Fruit fly (Drosophila melanogaster) whole organism, embryonic: Measurements from ENCODE around the gene CG1024.
A peak's percentile ranks its signal among the peaks of the same experiment; 100 is the strongest.

Experiments used
- Atf3 ChIP-seq: fragments of 200-800 bp; sonication (Bioruptor generic); optimal IDR thresholded peaks from 3 replicates; lab custom pipeline; 2016; ENCODE audit warnings: missing biosample characterization, missing genetic modification characterization
- B-H1 ChIP-seq: fragments of 200-800 bp; sonication (Bioruptor generic); IDR thresholded peaks from 3 replicates; pipeline ENCODE4 v1.3.6; 2022; ENCODE audit warnings: missing biosample characterization, missing genetic modification characterization
- BEAF-32 ChIP-seq: fragments of 200-800 bp; sonication (Bioruptor generic); optimal IDR thresholded peaks from 3 replicates; lab custom pipeline; 2017; ENCODE audit warnings: missing biosample characterization, missing genetic modification characterization, mild to moderate bottlenecking, moderate library complexity, missing genetic modification reagents
- C15 ChIP-seq: fragments of 200-800 bp; sonication (Bioruptor generic); IDR thresholded peaks from 3 replicates; pipeline ENCODE4 v1.3.6; 2022; ENCODE audit warnings: missing biosample characterization, missing genetic modification characterization
- CG11085 ChIP-seq: fragments of 200-800 bp; sonication (Bioruptor generic); IDR thresholded peaks from 2 replicates; pipeline ENCODE4 v1.3.6; 2022; ENCODE audit warnings: missing biosample characterization, missing genetic modification characterization
- CG11504 ChIP-seq: fragments of 200-800 bp; sonication (Bioruptor generic); optimal IDR thresholded peaks from 3 replicates; lab custom pipeline; 2019; ENCODE audit warnings: missing biosample characterization, mild to moderate bottlenecking, missing genetic modification characterization, moderate library complexity
- CG12769 ChIP-seq: fragments of 200-800 bp; sonication (Bioruptor generic); optimal IDR thresholded peaks from 2 replicates; lab custom pipeline; 2019; ENCODE audit warnings: missing biosample characterization, mild to moderate bottlenecking, missing genetic modification characterization, moderate library complexity
- CG13775 ChIP-seq: fragments of 200-800 bp; sonication (Bioruptor generic); optimal IDR thresholded peaks from 3 replicates; lab custom pipeline; 2017; ENCODE audit warnings: missing biosample characterization, mild to moderate bottlenecking, missing genetic modification characterization
- CG15073 ChIP-seq: fragments of 200-800 bp; sonication (Bioruptor generic); optimal IDR thresholded peaks from 2 replicates; lab custom pipeline; 2016; ENCODE audit warnings: missing biosample characterization, missing genetic modification characterization
- CG16815 ChIP-seq: fragments of 200-800 bp; sonication (Bioruptor generic); optimal IDR thresholded peaks from 3 replicates; lab custom pipeline; 2017; ENCODE audit warnings: missing biosample characterization, mild to moderate bottlenecking, missing genetic modification characterization
- CG16863 ChIP-seq: fragments of 200-800 bp; sonication (Bioruptor generic); optimal IDR thresholded peaks from 3 replicates; lab custom pipeline; 2016; ENCODE audit warnings: missing biosample characterization, missing genetic modification characterization
- CG17912 ChIP-seq: fragments of 200-800 bp; sonication (Bioruptor generic); optimal IDR thresholded peaks from 2 replicates; lab custom pipeline; 2018; ENCODE audit warnings: missing biosample characterization, mild to moderate bottlenecking, missing genetic modification characterization
- CG2889 ChIP-seq: fragments of 200-800 bp; sonication (Bioruptor generic); IDR thresholded peaks from 3 replicates; pipeline ENCODE4 v1.3.6; 2022; ENCODE audit warnings: missing biosample characterization, missing genetic modification characterization
- CG31365 ChIP-seq: fragments of 200-800 bp; sonication (Bioruptor generic); optimal IDR thresholded peaks from 2 replicates; lab custom pipeline; 2018; ENCODE audit warnings: missing biosample characterization, mild to moderate bottlenecking, missing genetic modification characterization
- CG34376 ChIP-seq: fragments of 200-800 bp; sonication (Bioruptor generic); optimal IDR thresholded peaks from 2 replicates; lab custom pipeline; 2018; ENCODE audit warnings: missing biosample characterization, mild to moderate bottlenecking, missing genetic modification characterization
- CG42726 ChIP-seq: fragments of 200-800 bp; sonication (Bioruptor generic); IDR thresholded peaks from 2 replicates; pipeline ENCODE4 v1.3.6; 2022; ENCODE audit warnings: missing biosample characterization, missing genetic modification characterization; ENCODE audit not compliant: partially characterized antibody
- CG4854 ChIP-seq: fragments of 200-800 bp; sonication (Bioruptor generic); optimal IDR thresholded peaks from 2 replicates; lab custom pipeline; 2016; ENCODE audit warnings: missing biosample characterization, missing genetic modification characterization, inconsistent platforms
- CG6654 ChIP-seq: fragments of 200-800 bp; sonication (Bioruptor generic); optimal IDR thresholded peaks from 2 replicates; lab custom pipeline; 2017; ENCODE audit warnings: missing biosample characterization, mild to moderate bottlenecking, missing genetic modification characterization
- CG6689 ChIP-seq: fragments of 200-800 bp; sonication (Bioruptor generic); IDR thresholded peaks from 2 replicates; pipeline ENCODE4 v1.3.6; 2022; ENCODE audit warnings: missing biosample characterization, missing genetic modification characterization
- CG6813 ChIP-seq: fragments of 200-800 bp; sonication (Bioruptor generic); optimal IDR thresholded peaks from 2 replicates; lab custom pipeline; 2017; ENCODE audit warnings: missing biosample characterization, missing genetic modification characterization, mild to moderate bottlenecking, moderate library complexity, missing genetic modification reagents
- CG7963 ChIP-seq: fragments of 200-800 bp; sonication (Bioruptor generic); IDR thresholded peaks from 3 replicates; pipeline ENCODE4 v1.3.6; 2022; ENCODE audit warnings: missing biosample characterization, missing genetic modification characterization; ENCODE audit not compliant: partially characterized antibody
- CG8478 ChIP-seq: fragments of >200 bp; optimal IDR thresholded peaks from 2 replicates; lab custom pipeline; 2018
- CG9797 ChIP-seq: fragments of 200-800 bp; sonication (Bioruptor generic); optimal IDR thresholded peaks from 3 replicates; lab custom pipeline; 2018; ENCODE audit warnings: missing biosample characterization, mild to moderate bottlenecking, missing genetic modification characterization
- CG9817 ChIP-seq: fragments of 200-800 bp; sonication (Bioruptor generic); optimal IDR thresholded peaks from 2 replicates; lab custom pipeline; 2018; ENCODE audit warnings: missing biosample characterization, mild to moderate bottlenecking, missing genetic modification characterization, moderate library complexity
- Dip3 ChIP-seq: fragments of 200-800 bp; sonication (Bioruptor generic); optimal IDR thresholded peaks from 3 replicates; lab custom pipeline; 2016; ENCODE audit warnings: missing biosample characterization, missing genetic modification characterization
- Eip74EF ChIP-seq, 2 experiments: fragments of 200-800 bp in 1 of 2; fragments of >200 bp in 1 of 2; sonication (Bioruptor generic) in 1 of 2; optimal IDR thresholded peaks; 2 replicates each; lab custom pipeline; 2017 to 2019; ENCODE audit warnings: missing biosample characterization in 2 of 2, missing genetic modification characterization in 2 of 2, mild to moderate bottlenecking in 1 of 2, moderate library complexity in 1 of 2
- H2.0 ChIP-seq: fragments of 200-800 bp; sonication (Bioruptor generic); IDR thresholded peaks from 2 replicates; pipeline ENCODE4 v1.3.6; 2022; ENCODE audit warnings: missing biosample characterization, missing genetic modification characterization
- HLH3B ChIP-seq: fragments of 200-800 bp; sonication (Bioruptor generic); IDR thresholded peaks from 2 replicates; pipeline ENCODE4 v1.3.6; 2022; ENCODE audit warnings: missing biosample characterization, missing genetic modification characterization
- HLH4C ChIP-seq: fragments of 200-800 bp; sonication (Bioruptor generic); IDR thresholded peaks from 3 replicates; pipeline ENCODE4 v1.3.6; 2022; ENCODE audit warnings: missing biosample characterization, missing genetic modification characterization; ENCODE audit not compliant: partially characterized antibody
- Hmx ChIP-seq: fragments of 200-800 bp; sonication (Bioruptor generic); optimal IDR thresholded peaks from 2 replicates; lab custom pipeline; 2016; ENCODE audit warnings: missing biosample characterization, missing genetic modification characterization
- Mrtf ChIP-seq: fragments of 200-800 bp; sonication (Bioruptor generic); IDR thresholded peaks from 3 replicates; pipeline ENCODE4 v1.3.6; 2022; ENCODE audit warnings: missing biosample characterization, missing genetic modification characterization
- Ravus ChIP-seq: fragments of 200-800 bp; sonication (Bioruptor generic); IDR thresholded peaks from 2 replicates; pipeline ENCODE4 v1.3.6; 2022; ENCODE audit warnings: missing biosample characterization, missing genetic modification characterization
- Sry-δ ChIP-seq: fragments of 200-800 bp; sonication (Bioruptor generic); optimal IDR thresholded peaks from 2 replicates; lab custom pipeline; 2016; ENCODE audit warnings: missing biosample characterization, missing genetic modification characterization
- Taf1 ChIP-seq: fragments of 200-800 bp; sonication (Bioruptor generic); IDR thresholded peaks from 2 replicates; pipeline ENCODE4 v1.3.6; 2022; ENCODE audit warnings: missing biosample characterization, missing genetic modification characterization
- Xrp1 ChIP-seq: fragments of 200-800 bp; sonication (Bioruptor generic); IDR thresholded peaks from 2 replicates; pipeline ENCODE4 v1.3.6; 2022; ENCODE audit warnings: missing biosample characterization, missing genetic modification characterization
- al ChIP-seq: fragments of 200-800 bp; sonication (Bioruptor generic); IDR thresholded peaks from 2 replicates; pipeline ENCODE4 v1.3.6; 2022; ENCODE audit warnings: missing biosample characterization, missing genetic modification characterization
- bbx ChIP-seq: fragments of 200-800 bp; sonication (Bioruptor generic); IDR thresholded peaks from 2 replicates; pipeline ENCODE4 v1.3.6; 2022; ENCODE audit warnings: missing biosample characterization, missing genetic modification characterization; ENCODE audit not compliant: partially characterized antibody
- chinmo ChIP-seq: fragments of 200-800 bp; sonication (Bioruptor generic); IDR thresholded peaks from 4 replicates; pipeline ENCODE4 v1.3.6; 2022; ENCODE audit warnings: missing biosample characterization, missing genetic modification characterization; ENCODE audit not compliant: partially characterized antibody
- dmrt99B ChIP-seq: fragments of 200-800 bp; sonication (Bioruptor generic); optimal IDR thresholded peaks from 2 replicates; lab custom pipeline; 2018; ENCODE audit warnings: missing biosample characterization, mild to moderate bottlenecking, missing genetic modification characterization, moderate library complexity
- en ChIP-seq: fragments of 200-800 bp; sonication (Bioruptor generic); optimal IDR thresholded peaks from 2 replicates; lab custom pipeline; 2016; ENCODE audit warnings: missing biosample characterization, missing genetic modification characterization
- eyg ChIP-seq: fragments of 200-800 bp; sonication (Bioruptor generic); optimal IDR thresholded peaks from 3 replicates; lab custom pipeline; 2016; ENCODE audit warnings: missing biosample characterization, missing genetic modification characterization
- gcm ChIP-seq: fragments of 200-800 bp; sonication (Bioruptor generic); optimal IDR thresholded peaks from 2 replicates; lab custom pipeline; 2019; ENCODE audit warnings: missing biosample characterization, mild to moderate bottlenecking, missing genetic modification characterization, moderate library complexity
- gsb-n ChIP-seq: fragments of 200-800 bp; sonication (Bioruptor generic); optimal IDR thresholded peaks from 3 replicates; lab custom pipeline; 2018; ENCODE audit warnings: missing biosample characterization, mild to moderate bottlenecking, missing genetic modification characterization
- hth ChIP-seq: fragments of >200 bp; optimal IDR thresholded peaks from 2 replicates; lab custom pipeline; 2017; ENCODE audit warnings: inconsistent platforms
- nom ChIP-seq: fragments of 200-800 bp; sonication (Bioruptor generic); optimal IDR thresholded peaks from 2 replicates; lab custom pipeline; 2017; ENCODE audit warnings: missing biosample characterization, missing genetic modification characterization, mild to moderate bottlenecking, moderate library complexity, missing genetic modification reagents
- row ChIP-seq: fragments of 200-800 bp; sonication (Bioruptor generic); IDR thresholded peaks from 3 replicates; pipeline ENCODE4 v1.3.6; 2022; ENCODE audit warnings: missing biosample characterization, missing genetic modification characterization
- tin ChIP-seq: fragments of 200-800 bp; sonication (Bioruptor generic); optimal IDR thresholded peaks from 3 replicates; lab custom pipeline; 2016; ENCODE audit warnings: missing biosample characterization, missing genetic modification characterization
- tx ChIP-seq: fragments of 200-800 bp; sonication (Bioruptor generic); optimal IDR thresholded peaks from 2 replicates; lab custom pipeline; 2016; ENCODE audit warnings: missing biosample characterization, missing genetic modification characterization
- zfh2 ChIP-seq: fragments of 200-800 bp; sonication (Bioruptor generic); optimal IDR thresholded peaks from 2 replicates; lab custom pipeline; 2016; ENCODE audit warnings: missing biosample characterization, missing genetic modification characterization

Gene CG1024

DNA sequence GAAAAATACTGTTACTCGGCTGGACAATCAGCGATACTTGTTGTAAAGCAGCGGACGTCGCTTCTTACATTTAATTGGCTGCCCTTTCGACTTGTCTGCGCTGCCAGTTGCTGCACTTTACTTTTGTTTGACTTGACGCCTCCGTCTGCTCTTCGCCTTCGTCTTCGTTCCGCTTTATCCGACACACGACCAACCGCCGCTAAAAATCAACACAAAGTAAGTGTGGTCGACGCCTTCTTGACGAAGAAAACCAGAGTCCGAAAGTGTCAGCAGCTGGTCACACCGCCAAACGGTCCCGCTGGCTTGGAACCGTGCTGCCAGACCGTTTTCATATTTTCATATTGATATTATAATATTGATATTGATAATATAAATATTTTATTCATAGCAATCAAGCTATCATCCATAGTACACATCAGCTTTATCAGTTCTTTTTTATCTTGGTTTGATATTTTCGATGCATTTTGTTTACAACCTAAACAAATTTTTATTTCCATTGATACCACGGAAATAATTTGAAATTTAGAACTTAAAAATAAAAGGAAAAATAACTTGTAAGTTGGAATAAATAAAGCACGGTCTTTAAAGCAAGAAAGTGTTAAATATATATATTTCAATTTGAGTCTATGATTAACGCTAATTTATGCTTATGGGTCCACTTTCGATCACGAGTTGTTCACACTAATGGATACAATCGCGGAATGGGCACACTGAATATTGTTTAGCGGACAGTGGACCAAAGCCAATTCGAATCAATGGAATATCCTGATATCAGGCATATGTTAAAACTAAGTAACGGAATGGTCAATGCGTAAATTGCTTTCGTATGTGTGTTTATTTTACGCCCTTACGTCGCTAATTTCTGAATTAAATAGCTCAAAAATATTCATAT lies 25.8 kb upstream of the CG1024 start, which contains the start of gene Dmtn (continued):
- TF ChIP-seq Sry-δ (GFP tag; lab: Kevin White, UChicago) (no peak), CG6654 (GFP tag; lab: Kevin White, UChicago) (no peak), Dip3 (GFP tag; lab: Kevin White, UChicago) (no peak), en (GFP tag; lab: Kevin White, UChicago) (no peak), CG16863 (GFP tag; lab: Kevin White, UChicago) (peak; percentile 6), gcm (no peak), CG6689 (no peak), Xrp1 (GFP tag; lab: Robert Waterston, UW) (no peak), C15 (GFP tag; lab: Robert Waterston, UW) (no peak), CG11085 (GFP tag; lab: Robert Waterston, UW) (no peak), tin (GFP tag; lab: Kevin White, UChicago) (no peak), CG31365 (no peak), CG13775 (peak; percentile 44), BEAF-32 (GFP tag; lab: Kevin White, UChicago) (peak; percentile 25), nom (GFP tag; lab: Kevin White, UChicago) (peak; percentile 49), CG34376 (GFP tag; lab: Kevin White, UChicago) (peak; percentile 69), dmrt99B (tag; lab: Kevin White, UChicago) (peak; percentile 5), HLH4C (GFP tag; lab: Robert Waterston, UW) (no peak), CG7963 (GFP tag; lab: Robert Waterston, UW) (no peak), zfh2 (GFP tag; lab: Kevin White, UChicago) (peak; percentile 17), CG15073 (GFP tag; lab: Kevin White, UChicago) (no peak), row (GFP tag; lab: Robert Waterston, UW) (no peak), Hmx (no peak), CG2889 (GFP tag; lab: Robert Waterston, UW) (no peak), CG8478 (lab: Kevin White, UChicago) (no peak), chinmo (no peak), eyg (GFP tag; lab: Kevin White, UChicago) (no peak), Mrtf (no peak), H2.0 (no peak), CG16815 (GFP tag; lab: Kevin White, UChicago) (no peak), tx (GFP tag; lab: Kevin White, UChicago) (no peak), CG4854 (no peak), B-H1 (no peak), bbx (GFP tag; lab: Robert Waterston, UW) (no peak), al (no peak), CG9817 (tag; lab: Kevin White, UChicago) (peak; percentile 15), Taf1 (GFP tag; lab: Robert Waterston, UW) (no peak), HLH3B (GFP tag; lab: Robert Waterston, UW) (no peak), CG6813 (GFP tag; lab: Kevin White, UChicago) (peak; percentile 44), Atf3 (GFP tag; lab: Kevin White, UChicago) (no peak), hth (lab: Kevin White, UChicago) (no peak), Ravus (GFP tag; lab: Robert Waterston, UW) (no peak), gsb-n (tag; lab: Kevin White, UChicago) (no peak), CG12769 (tag; lab: Kevin White, UChicago) (no peak), CG9797 (GFP tag; lab: Kevin White, UChicago) (peak; percentile 89), CG42726 (GFP tag; lab: Robert Waterston, UW) (no peak), CG17912 (peak; percentile 16), Eip74EF (GFP tag; optimal IDR thresholded peaks at IDR 0.05; lab: Kevin White, UChicago) (peak in 1 of 2 experiments; percentile 26), CG11504 (peak; percentile 55)
